Worm (Caenorhabditis elegans): Measurements from ENCODE around the gene nfi-1.

Gene nfi-1

ce11 chrII:7560844-7561243 lies 22.9 kb downstream of the nfi-1 start:
- TF ChIP-seq tab-1 (GFP tag; IDR thresholded peaks at IDR 0.05) (no peak), ztf-23 (GFP tag; IDR thresholded peaks at IDR 0.05) (no peak), ref-1 (GFP tag; conservative IDR thresholded peaks at IDR 0.05) (no peak), ztf-29 (GFP tag; IDR thresholded peaks at IDR 0.05) (no peak), T22C8.4 (GFP tag; IDR thresholded peaks at IDR 0.05) (no peak), klf-2 (GFP tag; conservative IDR thresholded peaks at IDR 0.05) (no peak), flt-1 (GFP tag; IDR thresholded peaks at IDR 0.05) (no peak), cog-1 (tag; optimal IDR thresholded peaks at IDR 0.05) (no peak), med-1 (GFP tag; optimal IDR thresholded peaks at IDR 0.05; ENCODE audit: insufficient read depth) (no peak)

- TF ChIP-seq tab-1 (GFP tag; IDR thresholded peaks at IDR 0.05) (no peak), flt-1 (GFP tag; IDR thresholded peaks at IDR 0.05) (no peak), ref-1 (GFP tag; conservative IDR thresholded peaks at IDR 0.05) (no peak), ztf-23 (GFP tag; IDR thresholded peaks at IDR 0.05) (no peak), cog-1 (tag; optimal IDR thresholded peaks at IDR 0.05) (no peak), ztf-29 (GFP tag; IDR thresholded peaks at IDR 0.05) (no peak), med-1 (GFP tag; optimal IDR thresholded peaks at IDR 0.05; ENCODE audit: insufficient read depth) (no peak), T22C8.4 (GFP tag; IDR thresholded peaks at IDR 0.05) (no peak), klf-2 (GFP tag; conservative IDR thresholded peaks at IDR 0.05) (no peak)
These were observed 23.5 kb downstream of the nfi-1 start, which contains the start of the genes ZK1290.11 and ZK1290.1 for ce11 chrII:7561494-7561893. Gene ZK1290.11, minus strand, starts transcription at chrII:7561594. Gene ZK1290.1, plus strand, starts transcription at chrII:7561764.

- TF ChIP-seq ref-1 (GFP tag; conservative IDR thresholded peaks at IDR 0.05) (no peak), klf-2 (GFP tag; conservative IDR thresholded peaks at IDR 0.05) (no peak)
These were observed 24.6 kb downstream of the nfi-1 start for ce11 chrII:7562616-7563015.

- TF ChIP-seq med-1 (GFP tag; optimal IDR thresholded peaks at IDR 0.05; ENCODE audit: insufficient read depth), result no peak
- no peak for TF ChIP-seq klf-2 (GFP tag; conservative IDR thresholded peaks at IDR 0.05)
- no peak for TF ChIP-seq T22C8.4 (GFP tag; IDR thresholded peaks at IDR 0.05)
- no peak for TF ChIP-seq cog-1 (tag; optimal IDR thresholded peaks at IDR 0.05)
- TF ChIP-seq ref-1 (GFP tag; conservative IDR thresholded peaks at IDR 0.05), result no peak
- TF ChIP-seq ztf-23 (GFP tag; IDR thresholded peaks at IDR 0.05), result no peak
- no peak for TF ChIP-seq flt-1 (GFP tag; IDR thresholded peaks at IDR 0.05)
- no peak for TF ChIP-seq ztf-29 (GFP tag; IDR thresholded peaks at IDR 0.05)
- no peak for TF ChIP-seq tab-1 (GFP tag; IDR thresholded peaks at IDR 0.05)
These were observed 32.3 kb downstream of the nfi-1 start, which contains the start of gene F35D2.3 for ce11 chrII:7570305-7570704. Gene F35D2.3, plus strand, starts transcription at chrII:7570605.

ce11 chrII:7570820-7571219 lies 32.8 kb downstream of the nfi-1 start:
- TF ChIP-seq ztf-23 (GFP tag; IDR thresholded peaks at IDR 0.05) (no peak), T22C8.4 (GFP tag; IDR thresholded peaks at IDR 0.05) (no peak), ztf-29 (GFP tag; IDR thresholded peaks at IDR 0.05) (no peak), ref-1 (GFP tag; conservative IDR thresholded peaks at IDR 0.05) (no peak), med-1 (GFP tag; optimal IDR thresholded peaks at IDR 0.05; ENCODE audit: insufficient read depth) (no peak), klf-2 (GFP tag; conservative IDR thresholded peaks at IDR 0.05) (no peak)

- TF ChIP-seq med-1 (GFP tag; optimal IDR thresholded peaks at IDR 0.05; ENCODE audit: insufficient read depth) (no peak), ztf-29 (GFP tag; IDR thresholded peaks at IDR 0.05) (no peak), tab-1 (GFP tag; IDR thresholded peaks at IDR 0.05) (no peak), T22C8.4 (GFP tag; IDR thresholded peaks at IDR 0.05) (no peak), ref-1 (GFP tag; conservative IDR thresholded peaks at IDR 0.05) (no peak), cog-1 (tag; optimal IDR thresholded peaks at IDR 0.05) (no peak), flt-1 (GFP tag; IDR thresholded peaks at IDR 0.05) (no peak), ztf-23 (GFP tag; IDR thresholded peaks at IDR 0.05) (no peak), klf-2 (GFP tag; conservative IDR thresholded peaks at IDR 0.05) (no peak)
These were observed 36.2 kb downstream of the nfi-1 start, which contains the start of gene F35D2.2 for ce11 chrII:7574143-7574542. Gene F35D2.2, plus strand, starts transcription at chrII:7574443.

ce11 chrII:7575614-7576013 lies 37.6 kb downstream of the nfi-1 start, which contains the start of gene F35D2.1:
Gene F35D2.1, plus strand, starts transcription at chrII:7575914.
- TF ChIP-seq klf-2 (GFP tag; conservative IDR thresholded peaks at IDR 0.05) (no peak), ztf-29 (GFP tag; IDR thresholded peaks at IDR 0.05) (no peak), med-1 (GFP tag; optimal IDR thresholded peaks at IDR 0.05; ENCODE audit: insufficient read depth) (no peak), cog-1 (tag; optimal IDR thresholded peaks at IDR 0.05) (no peak), tab-1 (GFP tag; IDR thresholded peaks at IDR 0.05) (no peak), ref-1 (GFP tag; conservative IDR thresholded peaks at IDR 0.05) (no peak), flt-1 (GFP tag; IDR thresholded peaks at IDR 0.05) (no peak), T22C8.4 (GFP tag; IDR thresholded peaks at IDR 0.05) (no peak), ztf-23 (GFP tag; IDR thresholded peaks at IDR 0.05) (no peak)

ce11 chrII:7577412-7577811 lies 39.4 kb downstream of the nfi-1 start, which contains the start of gene F35D2.6:
Gene F35D2.6, plus strand, starts transcription at chrII:7577712.
- TF ChIP-seq ztf-29 (GFP tag; IDR thresholded peaks at IDR 0.05), result no peak
- no peak for TF ChIP-seq ref-1 (GFP tag; conservative IDR thresholded peaks at IDR 0.05)
- no peak for TF ChIP-seq klf-2 (GFP tag; conservative IDR thresholded peaks at IDR 0.05)
- TF ChIP-seq ztf-23 (GFP tag; IDR thresholded peaks at IDR 0.05), result no peak
- TF ChIP-seq cog-1 (tag; optimal IDR thresholded peaks at IDR 0.05), result no peak
- TF ChIP-seq med-1 (GFP tag; optimal IDR thresholded peaks at IDR 0.05; ENCODE audit: insufficient read depth), result no peak
- no peak for TF ChIP-seq flt-1 (GFP tag; IDR thresholded peaks at IDR 0.05)
- TF ChIP-seq tab-1 (GFP tag; IDR thresholded peaks at IDR 0.05), result no peak
- TF ChIP-seq T22C8.4 (GFP tag; IDR thresholded peaks at IDR 0.05), result no peak

- TF ChIP-seq cog-1 (tag; optimal IDR thresholded peaks at IDR 0.05) (no peak), tab-1 (GFP tag; IDR thresholded peaks at IDR 0.05) (no peak), med-1 (GFP tag; optimal IDR thresholded peaks at IDR 0.05; ENCODE audit: insufficient read depth) (no peak), ztf-23 (GFP tag; IDR thresholded peaks at IDR 0.05) (no peak), klf-2 (GFP tag; conservative IDR thresholded peaks at IDR 0.05) (no peak), flt-1 (GFP tag; IDR thresholded peaks at IDR 0.05) (no peak), T22C8.4 (GFP tag; IDR thresholded peaks at IDR 0.05) (no peak), ztf-29 (GFP tag; IDR thresholded peaks at IDR 0.05) (no peak), ref-1 (GFP tag; conservative IDR thresholded peaks at IDR 0.05) (no peak)
These were observed 45.6 kb downstream of the nfi-1 start, which contains the start of gene mks-3 for ce11 chrII:7583555-7583954. Gene mks-3, minus strand, starts transcription at chrII:7583655.

- TF ChIP-seq ztf-29 (GFP tag; IDR thresholded peaks at IDR 0.05) (no peak), tab-1 (GFP tag; IDR thresholded peaks at IDR 0.05) (no peak), med-1 (GFP tag; optimal IDR thresholded peaks at IDR 0.05; ENCODE audit: insufficient read depth) (no peak), T22C8.4 (GFP tag; IDR thresholded peaks at IDR 0.05) (no peak), flt-1 (GFP tag; IDR thresholded peaks at IDR 0.05) (no peak)
These were observed 50.3 kb downstream of the nfi-1 start for ce11 chrII:7588295-7588694.
